Worm (Caenorhabditis elegans) whole organism, L1 larva: Measurements from ENCODE around the gene rfk-1.

Experiments used
- C16A3.4 ChIP-seq: fragments of 150-350 bp; optimal IDR thresholded peaks from 2 replicates; lab custom pipeline; 2014; ENCODE audit warnings: missing biosample characterization, missing genetic modification characterization
- C34B4.2 ChIP-seq: sonication (generic microtip); optimal IDR thresholded peaks from 2 replicates; lab custom pipeline; 2017; ENCODE audit warnings: mild to moderate bottlenecking, missing genetic modification characterization, missing compliant biosample characterization
- aha-1 ChIP-seq: fragments of 150-350 bp; optimal IDR thresholded peaks from 2 replicates; lab custom pipeline; 2014; ENCODE audit warnings: missing biosample characterization, missing genetic modification characterization
- ama-1 ChIP-seq: fragments of 150-350 bp; optimal IDR thresholded peaks from 2 replicates; lab custom pipeline; 2014
- ceh-63 ChIP-seq: fragments of 200-800 bp; sonication (Bioruptor generic); optimal IDR thresholded peaks from 2 replicates; lab custom pipeline; 2018; ENCODE audit warnings: mild to moderate bottlenecking, missing genetic modification characterization, missing compliant biosample characterization
- ceh-82 ChIP-seq, 3 experiments: fragments of 150-350 bp in 1 of 3; sonication (generic microtip) in 2 of 3; optimal IDR thresholded peaks; 2 replicates each; lab custom pipeline; 2014 to 2017; ENCODE audit warnings: missing biosample characterization in 3 of 3, missing genetic modification characterization in 3 of 3
- ceh-88 ChIP-seq: fragments of 200-800 bp; sonication (Bioruptor generic); IDR thresholded peaks from 2 replicates; pipeline ENCODE4 v1.3.6; 2022; ENCODE audit warnings: missing genetic modification characterization, missing compliant biosample characterization
- ceh-90 ChIP-seq: sonication (generic microtip); optimal IDR thresholded peaks from 2 replicates; lab custom pipeline; 2016; ENCODE audit warnings: missing genetic modification characterization, missing compliant biosample characterization
- dpl-1 ChIP-seq, 3 experiments: fragments of 150-350 bp in 2 of 3; sonication (generic microtip) in 1 of 3; optimal IDR thresholded peaks; 2 replicates each; lab custom pipeline; 2014 to 2017; ENCODE audit warnings: missing biosample characterization in 3 of 3, missing genetic modification characterization in 3 of 3, missing genetic modification reagents in 3 of 3
- efl-3 ChIP-seq: fragments of 200-800 bp; sonication (Bioruptor generic); optimal IDR thresholded peaks from 2 replicates; lab custom pipeline; 2018; ENCODE audit warnings: mild to moderate bottlenecking, missing genetic modification characterization, missing compliant biosample characterization
- egl-13 ChIP-seq: sonication (generic microtip); optimal IDR thresholded peaks from 2 replicates; lab custom pipeline; 2016; ENCODE audit warnings: missing genotype, missing genetic modification reagents, missing genetic modification characterization, missing compliant biosample characterization
- egl-27 ChIP-seq, 2 experiments: fragments of 150-350 bp in 1 of 2; sonication (generic microtip); optimal IDR thresholded peaks; 3 replicates each; lab custom pipeline; 2017 to 2018; ENCODE audit warnings: missing biosample characterization in 2 of 2, missing genetic modification characterization in 2 of 2, missing genetic modification reagents in 2 of 2
- elt-2 ChIP-seq: sonication (generic microtip); optimal IDR thresholded peaks from 2 replicates; lab custom pipeline; 2016; ENCODE audit warnings: missing genetic modification characterization, mild to moderate bottlenecking, inconsistent platforms, missing compliant biosample characterization, missing genetic modification reagents
- elt-3 ChIP-seq, 6 experiments: fragments of 150-350 bp in 1 of 6; sonication (generic microtip); optimal IDR thresholded peaks; 2 replicates each; lab custom pipeline; 2017 to 2018; ENCODE audit warnings: missing biosample characterization in 6 of 6, missing genetic modification characterization in 6 of 6, inconsistent platforms in 1 of 6
- fos-1 ChIP-seq: fragments of 150-350 bp; optimal IDR thresholded peaks from 2 replicates; lab custom pipeline; 2014; ENCODE audit warnings: missing biosample characterization, missing genetic modification characterization
- grh-1 ChIP-seq: fragments of 200-800 bp; sonication (Bioruptor generic); IDR thresholded peaks from 2 replicates; pipeline ENCODE4 v1.3.6; 2022; ENCODE audit warnings: missing genetic modification reagents, missing genetic modification characterization, missing compliant biosample characterization
- hlh-17 ChIP-seq: fragments of 200-800 bp; sonication (Bioruptor generic); optimal IDR thresholded peaks from 2 replicates; lab custom pipeline; 2018; ENCODE audit warnings: missing genetic modification characterization, mild to moderate bottlenecking, missing compliant biosample characterization, moderate library complexity, borderline replicate concordance
- irx-1 ChIP-seq: sonication (generic microtip); optimal IDR thresholded peaks from 2 replicates; lab custom pipeline; 2016; ENCODE audit warnings: missing genetic modification characterization, missing compliant biosample characterization
- lin-14 ChIP-seq: fragments of 200-800 bp; sonication (Bioruptor generic); optimal IDR thresholded peaks from 2 replicates; lab custom pipeline; 2018; ENCODE audit warnings: mild to moderate bottlenecking, missing genetic modification characterization, moderate library complexity, missing compliant biosample characterization
- lin-15B ChIP-seq: fragments of 150-350 bp; sonication (generic microtip); optimal IDR thresholded peaks from 3 replicates; lab custom pipeline; 2014; ENCODE audit warnings: missing biosample characterization, missing genetic modification characterization
- lsy-2 ChIP-seq, 2 experiments: fragments of 150-350 bp; optimal IDR thresholded peaks; 2 replicates each; lab custom pipeline; 2014; ENCODE audit warnings: missing biosample characterization in 2 of 2, missing genetic modification characterization in 2 of 2
- mdl-1 ChIP-seq, 2 experiments: fragments of 150-350 bp; optimal IDR thresholded peaks; 2 replicates each; lab custom pipeline; 2014 to 2017; ENCODE audit warnings: missing biosample characterization in 2 of 2, missing genetic modification characterization in 2 of 2, inconsistent platforms in 1 of 2
- mef-2 ChIP-seq: fragments of 150-350 bp; optimal IDR thresholded peaks from 2 replicates; lab custom pipeline; 2014; ENCODE audit warnings: missing biosample characterization, missing genetic modification characterization
- nhr-11 ChIP-seq: fragments of 150-350 bp; optimal IDR thresholded peaks from 2 replicates; lab custom pipeline; 2014; ENCODE audit warnings: missing biosample characterization, missing genetic modification characterization
- nhr-19 ChIP-seq: fragments of 200-800 bp; sonication (Bioruptor generic); conservative IDR thresholded peaks from 2 replicates; pipeline ENCODE4 v1.3.6; 2022; ENCODE audit warnings: missing genetic modification characterization, missing compliant biosample characterization
- nhr-237 ChIP-seq: fragments of 150-350 bp; optimal IDR thresholded peaks from 2 replicates; lab custom pipeline; 2014; ENCODE audit warnings: missing biosample characterization, missing genetic modification characterization
- nhr-71 ChIP-seq: sonication (generic microtip); optimal IDR thresholded peaks from 2 replicates; lab custom pipeline; 2016; ENCODE audit warnings: mild to moderate bottlenecking, missing genetic modification characterization, moderate library complexity, missing compliant biosample characterization
- nhr-77 ChIP-seq: fragments of 150-350 bp; optimal IDR thresholded peaks from 2 replicates; lab custom pipeline; 2014; ENCODE audit warnings: missing biosample characterization, missing genetic modification characterization
- nhr-84 ChIP-seq: sonication (generic microtip); optimal IDR thresholded peaks from 2 replicates; lab custom pipeline; 2017; ENCODE audit warnings: missing biosample characterization, missing genetic modification characterization
- nhr-85 ChIP-seq: sonication (generic microtip); peaks from one replicate; lab custom pipeline; 2016; ENCODE audit warnings: missing genetic modification characterization, inconsistent platforms, missing compliant biosample characterization
- pag-3 ChIP-seq: sonication (generic microtip); optimal IDR thresholded peaks from 2 replicates; lab custom pipeline; 2017; ENCODE audit warnings: missing genetic modification characterization, mild to moderate bottlenecking, missing compliant biosample characterization, antibody characterized with exemption, borderline replicate concordance; ENCODE audit not compliant: insufficient read depth
- pqm-1 ChIP-seq: sonication (generic microtip); optimal IDR thresholded peaks from 3 replicates; lab custom pipeline; 2017; ENCODE audit warnings: missing biosample characterization, missing genetic modification characterization
- rnt-1 ChIP-seq: sonication (generic microtip); optimal IDR thresholded peaks from 2 replicates; lab custom pipeline; 2016; ENCODE audit warnings: mild to moderate bottlenecking, missing genetic modification characterization, moderate library complexity, missing compliant biosample characterization
- skn-1 ChIP-seq: fragments of 150-350 bp; optimal IDR thresholded peaks from 2 replicates; lab custom pipeline; 2014; ENCODE audit warnings: missing biosample characterization, missing genetic modification characterization
- snpc-4 ChIP-seq: fragments of 150-350 bp; optimal IDR thresholded peaks from 2 replicates; lab custom pipeline; 2014; ENCODE audit warnings: missing biosample characterization, missing genetic modification characterization
- snu-23 ChIP-seq: sonication (generic microtip); optimal IDR thresholded peaks from 2 replicates; lab custom pipeline; 2016; ENCODE audit warnings: missing genetic modification characterization, missing compliant biosample characterization
- swsn-7 ChIP-seq: sonication (generic microtip); optimal IDR thresholded peaks from 2 replicates; lab custom pipeline; 2016; ENCODE audit warnings: missing genetic modification characterization, missing compliant biosample characterization
- tbx-2 ChIP-seq: sonication (generic microtip); optimal IDR thresholded peaks from 2 replicates; lab custom pipeline; 2016; ENCODE audit warnings: missing genetic modification characterization, missing compliant biosample characterization
- unc-130 ChIP-seq: fragments of 150-350 bp; optimal IDR thresholded peaks from 2 replicates; lab custom pipeline; 2017; ENCODE audit warnings: missing biosample characterization, missing genetic modification characterization, inconsistent platforms
- unc-30 ChIP-seq: sonication (generic microtip); optimal IDR thresholded peaks from 2 replicates; lab custom pipeline; 2017; ENCODE audit warnings: missing biosample characterization, missing genetic modification characterization
- unc-62 ChIP-seq: fragments of 150-350 bp; optimal IDR thresholded peaks from 2 replicates; lab custom pipeline; 2014; ENCODE audit warnings: missing biosample characterization, missing genetic modification reagents, missing genetic modification characterization
- unc-98 ChIP-seq: fragments of 200-800 bp; sonication (Bioruptor generic); IDR thresholded peaks from 2 replicates; pipeline ENCODE4 v1.3.6; 2022; ENCODE audit warnings: missing genetic modification characterization, missing compliant biosample characterization
- vab-15 ChIP-seq: sonication (generic microtip); optimal IDR thresholded peaks from 2 replicates; lab custom pipeline; 2017; ENCODE audit warnings: missing genotype, mild to moderate bottlenecking, missing genetic modification characterization, missing compliant biosample characterization

Gene rfk-1

ce11 chrIV:10373772-10374288, 35.4 kb downstream of the rfk-1 start, which contains the start of gene mpz-5 (continued):
- TF ChIP-seq egl-13 (tag; lab: Kevin White, UChicago) (peak; percentile 43), mdl-1 (tag; optimal IDR thresholded peaks at IDR 0.05; lab: Kevin White, UChicago) (peak in 1 of 2 experiments; percentile 51), unc-98 (GFP tag; lab: Robert Waterston, UW) (no peak), pqm-1 (no peak), nhr-77 (tag; lab: Kevin White, UChicago) (peak; percentile 12), irx-1 (tag; lab: Kevin White, UChicago) (peak; percentile 71), nhr-237 (tag; lab: Kevin White, UChicago) (no peak), egl-27 (tag; optimal IDR thresholded peaks at IDR 0.05; lab: Kevin White, UChicago) (no peak), elt-2 (peak; percentile 47), skn-1 (tag; lab: Kevin White, UChicago) (peak; percentile 45), ceh-63 (GFP tag; lab: Kevin White, UChicago) (no peak), rnt-1 (tag; lab: Kevin White, UChicago) (peak; percentile 87), lsy-2 (tag; optimal IDR thresholded peaks at IDR 0.05; lab: Kevin White, UChicago) (peak; percentile 82 to 83), ceh-88 (GFP tag; lab: Robert Waterston, UW) (peak; percentile 51), tbx-2 (peak; percentile 83), nhr-11 (tag; lab: Kevin White, UChicago) (no peak), pag-3 (tag; lab: Kevin White, UChicago) (peak; percentile 18), nhr-84 (tag; lab: Kevin White, UChicago) (no peak), hlh-17 (GFP tag; lab: Kevin White, UChicago) (no peak), C16A3.4 (tag; lab: Kevin White, UChicago) (peak; percentile 39), aha-1 (tag; lab: Kevin White, UChicago) (no peak), ceh-90 (no peak), vab-15 (tag; lab: Kevin White, UChicago) (no peak), nhr-19 (GFP tag; lab: Robert Waterston, UW) (peak; percentile 73), nhr-85 (tag; lab: Kevin White, UChicago) (peak; percentile 77), mef-2 (tag; lab: Kevin White, UChicago) (peak; percentile 12), C34B4.2 (tag; lab: Kevin White, UChicago) (no peak), lin-15B (peak; percentile 47), unc-130 (tag; lab: Kevin White, UChicago) (no peak), unc-30 (tag; lab: Kevin White, UChicago) (no peak), grh-1 (GFP tag; lab: Robert Waterston, UW) (peak; percentile 10; the same call in 1 of the 2 replicates), lin-14 (GFP tag; lab: Kevin White, UChicago) (peak; percentile 79), snu-23 (GFP tag; lab: Kevin White, UChicago) (peak; percentile 85), nhr-71 (peak; percentile 88), ama-1 (lab: Kevin White, UChicago) (no peak), dpl-1 (GFP tag; optimal IDR thresholded peaks at IDR 0.05; lab: Kevin White, UChicago) (peak; percentile 65 to 80 (median 79))

- TF ChIP-seq rnt-1 (tag; lab: Kevin White, UChicago) (no peak), pqm-1 (no peak), ceh-88 (GFP tag; lab: Robert Waterston, UW) (no peak), snpc-4 (tag; lab: Kevin White, UChicago) (no peak), nhr-77 (tag; lab: Kevin White, UChicago) (no peak), efl-3 (GFP tag; lab: Kevin White, UChicago) (no peak), elt-3 (tag; optimal IDR thresholded peaks at IDR 0.05; lab: Kevin White, UChicago) (no peak), fos-1 (tag; lab: Kevin White, UChicago) (no peak), ceh-63 (GFP tag; lab: Kevin White, UChicago) (no peak), swsn-7 (tag; lab: Kevin White, UChicago) (no peak), unc-62 (no peak), ceh-82 (tag; optimal IDR thresholded peaks at IDR 0.05; lab: Kevin White, UChicago) (no peak)
Measured at ce11 chrIV:10368326-10368725, 41.0 kb downstream of the rfk-1 start, which contains the start of gene iars-1. TSS of gene iars-1 (plus strand) at chrIV:10368601.
